Fruit fly (Drosophila melanogaster) whole organism, adult: Measurements from ENCODE around the gene RpL7-like.

Experiments used
- CG11617 ChIP-seq: fragments of 200-800 bp; sonication (Bioruptor generic); optimal IDR thresholded peaks from 2 replicates; lab custom pipeline; 2017; ENCODE audit warnings: mild to moderate bottlenecking, missing biosample characterization, missing genetic modification reagents, missing genetic modification characterization
- CG12768 ChIP-seq: fragments of 200-800 bp; sonication (Bioruptor generic); optimal IDR thresholded peaks from 2 replicates; lab custom pipeline; 2017; ENCODE audit warnings: missing biosample characterization, missing genetic modification characterization, mild to moderate bottlenecking, moderate library complexity, missing genetic modification reagents
- CG14711 ChIP-seq: fragments of 200-800 bp; sonication (Bioruptor generic); optimal IDR thresholded peaks from 2 replicates; lab custom pipeline; 2018; ENCODE audit warnings: missing biosample characterization, mild to moderate bottlenecking, missing genetic modification characterization, moderate library complexity
- CG1620 ChIP-seq: fragments of 200-800 bp; sonication (Bioruptor generic); optimal IDR thresholded peaks from 2 replicates; lab custom pipeline; 2016; ENCODE audit warnings: missing biosample characterization, missing genetic modification characterization
- CG33017 ChIP-seq: fragments of 200-800 bp; sonication (Bioruptor generic); optimal IDR thresholded peaks from 2 replicates; lab custom pipeline; 2018; ENCODE audit warnings: missing biosample characterization, mild to moderate bottlenecking, missing genetic modification characterization, moderate library complexity
- CG5204 ChIP-seq: fragments of 200-800 bp; sonication (Bioruptor generic); optimal IDR thresholded peaks from 2 replicates; lab custom pipeline; 2016; ENCODE audit warnings: missing biosample characterization, missing genetic modification characterization
- CG7045 ChIP-seq: fragments of 200-800 bp; sonication (Bioruptor generic); optimal IDR thresholded peaks from 2 replicates; lab custom pipeline; 2017; ENCODE audit warnings: missing biosample characterization, mild to moderate bottlenecking, missing genetic modification characterization
- CG7101 ChIP-seq: fragments of 200-800 bp; sonication (Bioruptor generic); optimal IDR thresholded peaks from 2 replicates; lab custom pipeline; 2018; ENCODE audit warnings: missing biosample characterization, mild to moderate bottlenecking, missing genetic modification characterization, moderate library complexity
- Clk ChIP-seq: fragments of 200-800 bp; sonication (Bioruptor generic); optimal IDR thresholded peaks from 2 replicates; lab custom pipeline; 2017; ENCODE audit warnings: missing biosample characterization, missing genetic modification characterization
- Crg-1 ChIP-seq: fragments of 200-800 bp; sonication (Bioruptor generic); optimal IDR thresholded peaks from 2 replicates; lab custom pipeline; 2016; ENCODE audit warnings: missing biosample characterization, missing genetic modification characterization
- Hr96 ChIP-seq: fragments of 200-800 bp; sonication (Bioruptor generic); optimal IDR thresholded peaks from 2 replicates; lab custom pipeline; 2016; ENCODE audit warnings: missing biosample characterization, missing genetic modification characterization
- Mnt ChIP-seq: fragments of 200-800 bp; sonication (Bioruptor generic); optimal IDR thresholded peaks from 2 replicates; lab custom pipeline; 2016; ENCODE audit warnings: missing biosample characterization, mild to moderate bottlenecking, missing genetic modification characterization
- bab1 ChIP-seq: fragments of 200-800 bp; sonication (Bioruptor generic); optimal IDR thresholded peaks from 3 replicates; lab custom pipeline; 2019; ENCODE audit warnings: missing biosample characterization, mild to moderate bottlenecking, missing genetic modification characterization, moderate library complexity
- cic ChIP-seq: fragments of 200-800 bp; sonication (Bioruptor generic); optimal IDR thresholded peaks from 2 replicates; lab custom pipeline; 2017; ENCODE audit warnings: missing biosample characterization, mild to moderate bottlenecking, missing genetic modification characterization, moderate library complexity
- cnc ChIP-seq, 2 experiments: fragments of >200 bp; optimal IDR thresholded peaks; 2 replicates each; lab custom pipeline; 2017
- kay ChIP-seq: fragments of 200-800 bp; sonication (Bioruptor generic); peaks from one replicate; lab custom pipeline; 2016; ENCODE audit warnings: missing biosample characterization, missing genetic modification characterization, borderline replicate concordance
- ovo ChIP-seq: fragments of 200-800 bp; sonication (Bioruptor generic); optimal IDR thresholded peaks from 2 replicates; lab custom pipeline; 2016; ENCODE audit warnings: missing biosample characterization, missing genetic modification characterization
- pad ChIP-seq: fragments of 200-800 bp; sonication (Bioruptor generic); optimal IDR thresholded peaks from 3 replicates; lab custom pipeline; 2017; ENCODE audit warnings: missing biosample characterization, missing genetic modification characterization, mild to moderate bottlenecking, moderate library complexity, missing genetic modification reagents
- tj ChIP-seq: fragments of 200-800 bp; sonication (Bioruptor generic); optimal IDR thresholded peaks from 3 replicates; lab custom pipeline; 2017; ENCODE audit warnings: missing biosample characterization, mild to moderate bottlenecking, missing genetic modification characterization, moderate library complexity
- toe ChIP-seq: fragments of 200-800 bp; sonication (Bioruptor generic); optimal IDR thresholded peaks from 2 replicates; lab custom pipeline; 2016; ENCODE audit warnings: missing biosample characterization, missing genetic modification characterization

RpL7-like gene

dm6 chr2L:12049133-12049532, 7.0 kb upstream of the RpL7-like start, which contains the start of gene PLCXD:
PLCXD (plus strand) TSS chr2L:12049418.
- TF ChIP-seq CG33017 (tag; lab: Kevin White, UChicago) (no peak), kay (GFP tag; lab: Kevin White, UChicago) (no peak), cnc (optimal IDR thresholded peaks at IDR 0.05; lab: Kevin White, UChicago) (no peak), Crg-1 (GFP tag; lab: Kevin White, UChicago) (no peak)

- TF ChIP-seq cic: no peak
- no peak for TF ChIP-seq CG33017 (tag; lab: Kevin White, UChicago)
- no peak for TF ChIP-seq CG11617
These were observed 2.8 kb upstream of the RpL7-like start for dm6 chr2L:12053365-12053764.

- no peak for TF ChIP-seq kay (GFP tag; lab: Kevin White, UChicago)
- no peak for TF ChIP-seq cic
- peak; percentile 13 for TF ChIP-seq CG7101
- no peak for TF ChIP-seq CG1620
- TF ChIP-seq toe (GFP tag; lab: Kevin White, UChicago): no peak
- TF ChIP-seq CG11617: peak; percentile 20
- TF ChIP-seq CG12768 (GFP tag; lab: Kevin White, UChicago): no peak
- peak; percentile 29 for TF ChIP-seq CG14711 (tag; lab: Kevin White, UChicago)
- TF ChIP-seq CG5204 (GFP tag; lab: Kevin White, UChicago): no peak
- peak; percentile 47 for TF ChIP-seq bab1 (GFP tag; lab: Kevin White, UChicago)
These were observed 6.9 kb downstream of the RpL7-like start, which contains the start of gene Rab3-GAP for dm6 chr2L:12063035-12063434. Rab3-GAP (minus strand) TSS chr2L:12063184.

- TF ChIP-seq ovo (GFP tag; lab: Kevin White, UChicago) (no peak), CG33017 (tag; lab: Kevin White, UChicago) (peak; percentile 64), CG12768 (GFP tag; lab: Kevin White, UChicago) (peak; percentile 15), CG7045 (GFP tag; lab: Kevin White, UChicago) (peak; percentile 19), pad (no peak), CG7101 (peak; percentile 51), CG5204 (GFP tag; lab: Kevin White, UChicago) (no peak), CG11617 (peak; percentile 29), CG14711 (tag; lab: Kevin White, UChicago) (peak; percentile 34), Mnt (GFP tag; lab: Kevin White, UChicago) (no peak)
These were observed 9.7 kb downstream of the RpL7-like start for dm6 chr2L:12065683-12066386.

dm6 chr2L:12066617-12067251, 10.6 kb downstream of the RpL7-like start, which contains the start of gene firl:
firl (minus strand) TSS chr2L:12066775.
- TF ChIP-seq Clk (GFP tag; lab: Kevin White, UChicago) (no peak), CG11617 (no peak), Mnt (GFP tag; lab: Kevin White, UChicago) (no peak), toe (GFP tag; lab: Kevin White, UChicago) (no peak), CG14711 (tag; lab: Kevin White, UChicago) (no peak), CG33017 (tag; lab: Kevin White, UChicago) (no peak), ovo (GFP tag; lab: Kevin White, UChicago) (no peak), pad (no peak), CG7101 (no peak), cic (no peak), CG5204 (GFP tag; lab: Kevin White, UChicago) (no peak), cnc (optimal IDR thresholded peaks at IDR 0.05; lab: Kevin White, UChicago) (no peak), CG12768 (GFP tag; lab: Kevin White, UChicago) (no peak), Crg-1 (GFP tag; lab: Kevin White, UChicago) (no peak), Hr96 (GFP tag; lab: Kevin White, UChicago) (no peak), tj (GFP tag; lab: Kevin White, UChicago) (no peak), CG7045 (GFP tag; lab: Kevin White, UChicago) (no peak), bab1 (GFP tag; lab: Kevin White, UChicago) (no peak), CG1620 (no peak)

dm6 chr2L:12075850-12076249, 19.7 kb downstream of the RpL7-like start, which contains the start of gene CG14947:
CG14947 (plus strand) TSS chr2L:12076100.
- TF ChIP-seq Hr96 (GFP tag; lab: Kevin White, UChicago) (no peak), cic (no peak), CG1620 (no peak), toe (GFP tag; lab: Kevin White, UChicago) (no peak), tj (GFP tag; lab: Kevin White, UChicago) (no peak), CG5204 (GFP tag; lab: Kevin White, UChicago) (no peak), cnc (optimal IDR thresholded peaks at IDR 0.05; lab: Kevin White, UChicago) (no peak)
